Worm (Caenorhabditis elegans): ENCODE results near the gene F22F7.8.

DNA sequence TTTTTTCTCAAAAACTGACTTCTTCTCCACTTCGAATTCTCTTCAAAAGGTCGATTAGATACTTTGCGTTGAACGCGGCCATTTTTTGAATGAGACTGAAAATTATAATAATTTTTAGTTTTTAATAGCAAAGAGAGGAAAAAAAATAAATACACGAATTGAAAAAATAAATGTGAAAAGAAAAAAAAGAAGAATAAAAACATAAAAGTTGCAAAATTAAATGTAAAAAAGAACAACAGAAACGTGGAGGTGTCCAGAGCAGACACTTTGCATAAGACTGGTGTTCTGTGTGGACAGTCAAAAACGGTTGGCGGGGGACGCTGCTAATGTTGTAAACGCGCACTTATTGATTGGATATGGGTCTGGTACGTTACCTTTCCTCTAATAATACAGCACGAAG lies 37.6 kb upstream of the F22F7.8 start, which contains the start of gene C45H4.14:
- no peak for TF ChIP-seq snpc-4 (tag; optimal IDR thresholded peaks at IDR 0.05)
- TF ChIP-seq tbx-2 (tag; optimal IDR thresholded peaks at IDR 0.05): no peak

All from whole organism, L3 larva.